Fruit fly (Drosophila melanogaster) S2 (cell line): ENCODE measurements around the gene Taf10.

ENCODE experiments used
- CG8478 ChIP-seq: fragments of >200 bp; optimal IDR thresholded peaks from 2 replicates; lab custom pipeline; 2018
- CTCF ChIP-seq, 2 experiments: fragments of >200 bp; optimal IDR thresholded peaks; 2 replicates each; lab custom pipeline; 2018

Gene Taf10

dm6 chr2L:2737561-2737960 is 30.1 kb upstream of the Taf10 start:
- TF ChIP-seq CTCF (optimal IDR thresholded peaks at IDR 0.05; lab: Kevin White, UChicago) (no peak), CG8478 (no peak)

dm6 chr2L:2739820-2740230 is 27.9 kb upstream of the Taf10 start, which contains the start of gene Hrs:
Hrs (plus strand) TSS chr2L:2739986.
- TF ChIP-seq CTCF (optimal IDR thresholded peaks at IDR 0.05; lab: Kevin White, UChicago) (peak; percentile 25 to 54), CG8478 (no peak)

dm6 chr2L:2744852-2745251 is 22.8 kb upstream of the Taf10 start, which contains the start of the genes CG9961 and Cwc25:
CG9961 (minus strand) TSS chr2L:2744934.
Cwc25 (plus strand) TSS chr2L:2745098.
- TF ChIP-seq CG8478 (no peak), CTCF (optimal IDR thresholded peaks at IDR 0.05; lab: Kevin White, UChicago) (no peak)

dm6 chr2L:2748480-2749143 is 19.1 kb upstream of the Taf10 start:
- TF ChIP-seq CTCF (optimal IDR thresholded peaks at IDR 0.05; lab: Kevin White, UChicago) = no peak
- TF ChIP-seq CG8478 = no peak

- no peak for TF ChIP-seq CTCF (optimal IDR thresholded peaks at IDR 0.05; lab: Kevin White, UChicago)
- TF ChIP-seq CG8478 = no peak
Measured at dm6 chr2L:2749144-2749766, 18.4 kb upstream of the Taf10 start.

dm6 chr2L:2750337-2751084 is 17.2 kb upstream of the Taf10 start:
- no peak for TF ChIP-seq CG8478
- TF ChIP-seq CTCF (optimal IDR thresholded peaks at IDR 0.05; lab: Kevin White, UChicago) = no peak

- no peak for TF ChIP-seq CG8478
Measured at dm6 chr2L:2751085-2751710, 16.5 kb upstream of the Taf10 start.

dm6 chr2L:2751904-2752459 is 15.7 kb upstream of the Taf10 start, which contains the start of gene Bacc:
Bacc (plus strand) TSS chr2L:2752445.
- no peak for TF ChIP-seq CG8478
- TF ChIP-seq CTCF (optimal IDR thresholded peaks at IDR 0.05; lab: Kevin White, UChicago) = no peak

dm6 chr2L:2752460-2753411 is 15.0 kb upstream of the Taf10 start, which contains the start of gene Pgk:
Pgk (minus strand) TSS chr2L:2753068.
- TF ChIP-seq CG8478 = no peak
- TF ChIP-seq CTCF (optimal IDR thresholded peaks at IDR 0.05; lab: Kevin White, UChicago) = no peak

dm6 chr2L:2753789-2754436 is 13.8 kb upstream of the Taf10 start:
- no peak for TF ChIP-seq CTCF (optimal IDR thresholded peaks at IDR 0.05; lab: Kevin White, UChicago)
- no peak for TF ChIP-seq CG8478

dm6 chr2L:2754437-2755322 is 13.0 kb upstream of the Taf10 start:
- TF ChIP-seq CG8478 (no peak), CTCF (optimal IDR thresholded peaks at IDR 0.05; lab: Kevin White, UChicago) (no peak)

dm6 chr2L:2755323-2755695 is 12.4 kb upstream of the Taf10 start:
- TF ChIP-seq CG8478 (no peak), CTCF (optimal IDR thresholded peaks at IDR 0.05; lab: Kevin White, UChicago) (no peak)
